Worm (Caenorhabditis elegans) whole organism, L3 larva: ENCODE results near the gene gcst-1.

Source experiments
- R02D3.7 ChIP-seq: fragments of 150-350 bp; optimal IDR thresholded peaks from 2 replicates; lab custom pipeline; 2014; ENCODE audit warnings: missing biosample characterization, missing genetic modification characterization
- ZK546.5 ChIP-seq: sonication (generic microtip); optimal IDR thresholded peaks from 2 replicates; lab custom pipeline; 2017; ENCODE audit warnings: missing biosample characterization, missing genetic modification characterization
- aly-2 ChIP-seq: fragments of 150-350 bp; optimal IDR thresholded peaks from 2 replicates; lab custom pipeline; 2014; ENCODE audit warnings: missing biosample characterization, missing genetic modification characterization
- ama-1 ChIP-seq: fragments of 150-350 bp; optimal IDR thresholded peaks from 2 replicates; lab custom pipeline; 2018
- ceh-16 ChIP-seq: sonication (generic microtip); optimal IDR thresholded peaks from 2 replicates; lab custom pipeline; 2017; ENCODE audit warnings: missing biosample characterization, missing genetic modification characterization
- ceh-28 ChIP-seq: fragments of 150-350 bp; optimal IDR thresholded peaks from 2 replicates; lab custom pipeline; 2014; ENCODE audit warnings: missing biosample characterization, missing genetic modification reagents, missing genetic modification characterization
- ceh-82 ChIP-seq: fragments of 150-350 bp; optimal IDR thresholded peaks from 2 replicates; lab custom pipeline; 2014; ENCODE audit warnings: missing biosample characterization, missing genetic modification characterization
- ceh-9 ChIP-seq: sonication (generic microtip); optimal IDR thresholded peaks from 2 replicates; lab custom pipeline; 2018; ENCODE audit warnings: missing biosample characterization, missing genetic modification characterization
- daf-12 ChIP-seq: fragments of 150-350 bp; optimal IDR thresholded peaks from 2 replicates; lab custom pipeline; 2014; ENCODE audit warnings: missing biosample characterization, missing genetic modification reagents, missing genetic modification characterization
- egl-27 ChIP-seq: sonication (generic microtip); optimal IDR thresholded peaks from 4 replicates; lab custom pipeline; 2017; ENCODE audit warnings: missing biosample characterization, missing genetic modification reagents, missing genetic modification characterization
- egl-5 ChIP-seq: fragments of 150-350 bp; optimal IDR thresholded peaks from 2 replicates; lab custom pipeline; 2017; ENCODE audit warnings: missing biosample characterization, missing genetic modification reagents, missing genetic modification characterization, inconsistent platforms
- elt-1 ChIP-seq: fragments of 150-350 bp; optimal IDR thresholded peaks from 2 replicates; lab custom pipeline; 2014; ENCODE audit warnings: missing biosample characterization, missing genetic modification characterization
- elt-2 ChIP-seq: sonication (generic microtip); optimal IDR thresholded peaks from 2 replicates; lab custom pipeline; 2016; ENCODE audit warnings: missing genetic modification reagents, mild to moderate bottlenecking, missing genetic modification characterization, missing compliant biosample characterization
- elt-3 ChIP-seq, 3 experiments: fragments of 150-350 bp in 1 of 3; sonication (generic microtip) in 2 of 3; optimal IDR thresholded peaks; 2 replicates in 2 of 3; 4 replicates in 1 of 3; lab custom pipeline; 2014 to 2017; ENCODE audit warnings: missing biosample characterization in 3 of 3, missing genetic modification characterization in 3 of 3
- eor-1 ChIP-seq, 2 experiments: fragments of 150-350 bp; optimal IDR thresholded peaks; 2 replicates each; lab custom pipeline; 2014 to 2018; ENCODE audit warnings: missing biosample characterization in 2 of 2, missing genetic modification characterization in 2 of 2
- fkh-10 ChIP-seq: sonication (generic microtip); optimal IDR thresholded peaks from 2 replicates; lab custom pipeline; 2017; ENCODE audit warnings: missing biosample characterization, missing genetic modification reagents, missing genetic modification characterization
- fkh-2 ChIP-seq: fragments of 150-350 bp; optimal IDR thresholded peaks from 2 replicates; lab custom pipeline; 2014; ENCODE audit warnings: missing biosample characterization, missing genetic modification reagents, missing genetic modification characterization
- fos-1 ChIP-seq: fragments of 150-350 bp; optimal IDR thresholded peaks from 2 replicates; lab custom pipeline; 2014; ENCODE audit warnings: missing biosample characterization, missing genetic modification characterization
- hmg-11 ChIP-seq: sonication (generic microtip); optimal IDR thresholded peaks from 2 replicates; lab custom pipeline; 2016; ENCODE audit warnings: missing genetic modification characterization, missing compliant biosample characterization
- jun-1 ChIP-seq: fragments of 150-350 bp; optimal IDR thresholded peaks from 2 replicates; lab custom pipeline; 2014; ENCODE audit warnings: missing biosample characterization, missing genetic modification reagents, missing genetic modification characterization
- lin-15B ChIP-seq: fragments of 150-350 bp; optimal IDR thresholded peaks from 2 replicates; lab custom pipeline; 2014; ENCODE audit warnings: missing biosample characterization, missing genetic modification characterization
- lin-39 ChIP-seq: fragments of 150-350 bp; optimal IDR thresholded peaks from 2 replicates; lab custom pipeline; 2018; ENCODE audit warnings: missing biosample characterization, missing genetic modification reagents, missing genetic modification characterization
- lsy-12 ChIP-seq: sonication (generic microtip); optimal IDR thresholded peaks from 2 replicates; lab custom pipeline; 2016; ENCODE audit warnings: mild to moderate bottlenecking, missing genetic modification characterization, missing compliant biosample characterization
- mdl-1 ChIP-seq: fragments of 150-350 bp; optimal IDR thresholded peaks from 2 replicates; lab custom pipeline; 2014; ENCODE audit warnings: missing biosample characterization, missing genetic modification characterization
- mml-1 ChIP-seq: fragments of 150-350 bp; sonication (generic microtip); optimal IDR thresholded peaks from 3 replicates; lab custom pipeline; 2014; ENCODE audit warnings: missing biosample characterization, missing genetic modification characterization
- nfya-1 ChIP-seq: sonication (generic microtip); optimal IDR thresholded peaks from 2 replicates; lab custom pipeline; 2017; ENCODE audit warnings: missing genetic modification characterization, mild to moderate bottlenecking, missing compliant biosample characterization, antibody characterized with exemption, moderate library complexity; ENCODE audit not compliant: insufficient read depth
- nhr-11 ChIP-seq: fragments of 150-350 bp; optimal IDR thresholded peaks from 2 replicates; lab custom pipeline; 2014; ENCODE audit warnings: missing biosample characterization, missing genetic modification characterization
- nhr-12 ChIP-seq: fragments of 150-350 bp; optimal IDR thresholded peaks from 2 replicates; lab custom pipeline; 2014; ENCODE audit warnings: missing biosample characterization, missing genetic modification characterization
- nhr-23 ChIP-seq: fragments of 150-350 bp; optimal IDR thresholded peaks from 2 replicates; lab custom pipeline; 2014; ENCODE audit warnings: missing biosample characterization, missing genetic modification reagents, missing genetic modification characterization
- nhr-237 ChIP-seq: fragments of 150-350 bp; optimal IDR thresholded peaks from 2 replicates; lab custom pipeline; 2014; ENCODE audit warnings: missing biosample characterization, missing genetic modification characterization
- nhr-25 ChIP-seq: sonication (generic microtip); optimal IDR thresholded peaks from 2 replicates; lab custom pipeline; 2017; ENCODE audit warnings: missing biosample characterization, missing genetic modification characterization
- nhr-28 ChIP-seq: fragments of 150-350 bp; optimal IDR thresholded peaks from 2 replicates; lab custom pipeline; 2014; ENCODE audit warnings: missing biosample characterization, missing genetic modification characterization
- nhr-43 ChIP-seq: sonication (generic microtip); optimal IDR thresholded peaks from 2 replicates; lab custom pipeline; 2016; ENCODE audit warnings: mild to moderate bottlenecking, missing genetic modification characterization, missing compliant biosample characterization; ENCODE audit not compliant: poor library complexity, severe bottlenecking
- nhr-67 ChIP-seq: fragments of 150-350 bp; optimal IDR thresholded peaks from 2 replicates; lab custom pipeline; 2014; ENCODE audit warnings: missing biosample characterization, missing genetic modification characterization
- nhr-76 ChIP-seq: fragments of 150-350 bp; sonication (generic microtip); optimal IDR thresholded peaks from 5 replicates; lab custom pipeline; 2014; ENCODE audit warnings: missing biosample characterization, missing genetic modification characterization
- nhr-77 ChIP-seq: fragments of 150-350 bp; optimal IDR thresholded peaks from 2 replicates; lab custom pipeline; 2014; ENCODE audit warnings: missing biosample characterization, missing genetic modification characterization
- pha-4 ChIP-seq: fragments of 150-350 bp; optimal IDR thresholded peaks from 2 replicates; lab custom pipeline; 2014; ENCODE audit warnings: missing biosample characterization, missing genetic modification reagents, missing genetic modification characterization
- pqm-1 ChIP-seq: fragments of 150-350 bp; optimal IDR thresholded peaks from 2 replicates; lab custom pipeline; 2017; ENCODE audit warnings: missing biosample characterization, missing genetic modification characterization, inconsistent platforms
- sea-2 ChIP-seq: fragments of 150-350 bp; sonication (generic microtip); optimal IDR thresholded peaks from 4 replicates; lab custom pipeline; 2014; ENCODE audit warnings: missing biosample characterization, missing genetic modification reagents, missing genetic modification characterization
- skn-1 ChIP-seq: fragments of 150-350 bp; optimal IDR thresholded peaks from 2 replicates; lab custom pipeline; 2014; ENCODE audit warnings: missing biosample characterization, missing genetic modification characterization
- snpc-4 ChIP-seq: fragments of 150-350 bp; optimal IDR thresholded peaks from 2 replicates; lab custom pipeline; 2014; ENCODE audit warnings: missing biosample characterization, missing genetic modification characterization
- tbx-2 ChIP-seq: sonication (generic microtip); optimal IDR thresholded peaks from 2 replicates; lab custom pipeline; 2016; ENCODE audit warnings: mild to moderate bottlenecking, missing genetic modification characterization, missing compliant biosample characterization
- unc-39 ChIP-seq: sonication (generic microtip); optimal IDR thresholded peaks from 4 replicates; lab custom pipeline; 2017; ENCODE audit warnings: missing biosample characterization, missing genetic modification characterization
- unc-62 ChIP-seq: fragments of 150-350 bp; sonication (generic microtip); optimal IDR thresholded peaks from 4 replicates; lab custom pipeline; 2014; ENCODE audit warnings: missing biosample characterization, missing genetic modification reagents, missing genetic modification characterization
- zag-1 ChIP-seq: fragments of 150-350 bp; optimal IDR thresholded peaks from 2 replicates; lab custom pipeline; 2014; ENCODE audit warnings: missing biosample characterization, missing genetic modification characterization
- ztf-11 ChIP-seq: fragments of 150-350 bp; optimal IDR thresholded peaks from 2 replicates; lab custom pipeline; 2014; ENCODE audit warnings: missing biosample characterization, missing genetic modification characterization
- ztf-4 ChIP-seq: fragments of 150-350 bp; optimal IDR thresholded peaks from 2 replicates; lab custom pipeline; 2014; ENCODE audit warnings: missing biosample characterization, missing genetic modification characterization

gcst-1 gene

ce11 chrV:5763787-5764186 is 51.1 kb downstream of the gcst-1 start, which contains the start of gene pgph-3:
Gene pgph-3 (minus strand): TSS chrV:5763846.
- peak; percentile 89 for TF ChIP-seq elt-2 (tag; lab: Kevin White, UChicago)
- peak; percentile 62 for TF ChIP-seq egl-27
- peak; percentile 92 for TF ChIP-seq nhr-25 (tag; lab: Kevin White, UChicago)
- peak; percentile 40 for TF ChIP-seq egl-5
- peak; percentile 68 for TF ChIP-seq nfya-1 (tag; lab: Kevin White, UChicago)
- no peak for TF ChIP-seq nhr-77 (tag; lab: Kevin White, UChicago)
- TF ChIP-seq R02D3.7 (tag; lab: Kevin White, UChicago): no peak
- no peak for TF ChIP-seq lin-39
- TF ChIP-seq daf-12 (tag; lab: Kevin White, UChicago): no peak
- no peak for TF ChIP-seq sea-2 (GFP tag; lab: Kevin White, UChicago)
- no peak for TF ChIP-seq fos-1
- TF ChIP-seq ZK546.5 (tag; lab: Kevin White, UChicago): no peak
- peak; percentile 46 for TF ChIP-seq ceh-28 (tag; lab: Kevin White, UChicago)
- TF ChIP-seq elt-1: peak; percentile 46
- TF ChIP-seq nhr-43 (tag; lab: Kevin White, UChicago): peak; percentile 70
- peak; percentile 73 for TF ChIP-seq jun-1 (tag; lab: Kevin White, UChicago)
- TF ChIP-seq fkh-2: no peak
- TF ChIP-seq lsy-12 (tag; lab: Kevin White, UChicago): peak; percentile 29
- TF ChIP-seq mml-1: no peak
- TF ChIP-seq ceh-16 (tag; lab: Kevin White, UChicago): no peak
- no peak for TF ChIP-seq snpc-4 (tag; lab: Kevin White, UChicago)
- no peak for TF ChIP-seq unc-62 (GFP tag; lab: Kevin White, UChicago)
- TF ChIP-seq ama-1 (lab: Kevin White, UChicago): no peak
- no peak for TF ChIP-seq zag-1 (tag; lab: Kevin White, UChicago)
- no peak for TF ChIP-seq fkh-10 (GFP tag; lab: Kevin White, UChicago)
- TF ChIP-seq pqm-1: peak; percentile 93
- no peak for TF ChIP-seq nhr-67 (tag; lab: Kevin White, UChicago)
- no peak for TF ChIP-seq nhr-11 (tag; lab: Kevin White, UChicago)
- TF ChIP-seq nhr-28 (tag; lab: Kevin White, UChicago): no peak
- no peak for TF ChIP-seq nhr-237
- peak; percentile 81 for TF ChIP-seq mdl-1
- peak; percentile 93 for TF ChIP-seq nhr-23 (tag; lab: Kevin White, UChicago)
- no peak for TF ChIP-seq eor-1 (tag; optimal IDR thresholded peaks at IDR 0.05; lab: Kevin White, UChicago)
- TF ChIP-seq pha-4 (tag; lab: Kevin White, UChicago): peak; percentile 68
- no peak for TF ChIP-seq ztf-4
- TF ChIP-seq tbx-2 (tag; lab: Kevin White, UChicago): peak; percentile 31
- no peak for TF ChIP-seq ceh-9
- TF ChIP-seq lin-15B (tag; lab: Kevin White, UChicago): no peak
- peak in 1 of 3 experiments; percentile 72 for TF ChIP-seq elt-3 (tag; optimal IDR thresholded peaks at IDR 0.05; lab: Kevin White, UChicago)
- TF ChIP-seq nhr-12 (tag; lab: Kevin White, UChicago): no peak
- no peak for TF ChIP-seq hmg-11 (tag; lab: Kevin White, UChicago)
- TF ChIP-seq ztf-11 (tag; lab: Kevin White, UChicago): no peak
- no peak for TF ChIP-seq unc-39 (tag; lab: Kevin White, UChicago)
- TF ChIP-seq nhr-76 (tag; lab: Kevin White, UChicago): peak; percentile 54
- TF ChIP-seq ceh-82 (tag; lab: Kevin White, UChicago): no peak
- no peak for TF ChIP-seq aly-2
- no peak for TF ChIP-seq skn-1
